Fruit fly (Drosophila melanogaster): ENCODE data around the gene CG18094.

DNA sequence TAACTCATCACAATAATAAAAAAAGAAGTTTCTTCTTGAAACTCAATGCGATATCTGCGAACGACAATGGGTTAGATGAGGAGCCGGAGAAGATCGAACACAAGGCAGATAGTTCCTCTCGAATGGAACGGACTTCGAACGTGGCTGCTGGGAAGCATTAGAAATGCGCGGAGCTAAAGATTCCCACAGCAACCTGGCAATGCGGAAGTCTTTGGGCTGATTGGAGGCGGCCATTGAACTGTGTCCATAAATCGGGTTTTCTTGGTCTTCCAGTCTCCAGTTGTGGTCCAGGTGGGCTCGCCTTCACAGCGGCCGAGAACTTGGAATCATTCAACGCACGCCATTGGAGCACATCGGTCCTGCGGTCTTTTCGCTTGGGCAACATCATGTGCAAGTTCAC, 50.2 kb downstream of the CG18094 start, which contains the start of gene CG13081:
- no peak for TF ChIP-seq unpg (GFP tag; optimal IDR thresholded peaks at IDR 0.05)
- no peak for TF ChIP-seq twi (tag; optimal IDR thresholded peaks at IDR 0.05)
- TF ChIP-seq CoRest (tag; optimal IDR thresholded peaks at IDR 0.05): no peak
- no peak for TF ChIP-seq chif (GFP tag; optimal IDR thresholded peaks at IDR 0.05)
- no peak for TF ChIP-seq Xrp1 (GFP tag; IDR thresholded peaks at IDR 0.05)
- TF ChIP-seq Bgb (GFP tag; IDR thresholded peaks at IDR 0.05; ENCODE audit: partially characterized antibody): no peak
